Worm (Caenorhabditis elegans): ENCODE measurements around the gene F22B7.1.

DNA sequence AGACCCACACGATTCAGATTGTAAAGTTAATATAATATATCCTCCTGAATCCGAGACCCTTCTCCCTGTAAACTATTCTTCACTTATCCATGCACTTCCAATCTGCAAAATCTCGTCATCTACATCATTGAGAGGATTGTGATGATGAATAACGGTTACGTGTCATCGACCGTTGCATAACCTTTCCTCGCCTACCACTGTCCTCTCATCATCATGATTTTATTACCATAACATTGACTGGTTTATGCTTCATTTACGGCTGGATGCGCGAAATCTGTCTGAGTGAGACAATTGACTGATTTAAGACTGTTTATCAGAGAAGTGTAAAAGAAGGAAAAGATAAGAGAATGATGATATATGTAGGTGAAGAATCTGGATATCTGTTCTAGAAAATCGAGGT lies 44.9 kb upstream of the F22B7.1 start:
- TF ChIP-seq zip-5 (tag; optimal IDR thresholded peaks at IDR 0.05) (no peak), ama-1 (optimal IDR thresholded peaks at IDR 0.05) (no peak), K09A11.1 (tag; optimal IDR thresholded peaks at IDR 0.05; ENCODE audit: insufficient read depth) (no peak), tbx-2 (tag; optimal IDR thresholded peaks at IDR 0.05) (no peak), fax-1 (tag; optimal IDR thresholded peaks at IDR 0.05) (no peak), pha-4 (tag; optimal IDR thresholded peaks at IDR 0.05) (no peak), odd-2 (tag; optimal IDR thresholded peaks at IDR 0.05) (no peak), pqm-1 (tag; optimal IDR thresholded peaks at IDR 0.05) (no peak), elt-2 (tag; optimal IDR thresholded peaks at IDR 0.05) (no peak), ttx-3 (tag; optimal IDR thresholded peaks at IDR 0.05) (no peak)
